Worm (Caenorhabditis elegans) whole organism, L1 larva: ENCODE measurements around the gene mccc-1.

ENCODE experiments used
- Y116A8C.19 ChIP-seq: sonication (generic microtip); optimal IDR thresholded peaks from 2 replicates; lab custom pipeline; 2016; ENCODE audit warnings: missing compliant biosample characterization, missing genetic modification characterization, borderline replicate concordance
- efl-3 ChIP-seq: fragments of 200-800 bp; sonication (Bioruptor generic); optimal IDR thresholded peaks from 2 replicates; lab custom pipeline; 2018; ENCODE audit warnings: mild to moderate bottlenecking, missing genetic modification characterization, missing compliant biosample characterization
- fkh-10 ChIP-seq: sonication (generic microtip); optimal IDR thresholded peaks from 2 replicates; lab custom pipeline; 2017; ENCODE audit warnings: missing biosample characterization, missing genetic modification reagents, missing genetic modification characterization
- nhr-11 ChIP-seq: fragments of 150-350 bp; optimal IDR thresholded peaks from 2 replicates; lab custom pipeline; 2014; ENCODE audit warnings: missing biosample characterization, missing genetic modification characterization
- nhr-237 ChIP-seq: fragments of 150-350 bp; optimal IDR thresholded peaks from 2 replicates; lab custom pipeline; 2014; ENCODE audit warnings: missing biosample characterization, missing genetic modification characterization
- nhr-28 ChIP-seq: fragments of 150-350 bp; optimal IDR thresholded peaks from 2 replicates; lab custom pipeline; 2014; ENCODE audit warnings: missing biosample characterization, missing genetic modification characterization
- snpc-4 ChIP-seq: fragments of 150-350 bp; optimal IDR thresholded peaks from 2 replicates; lab custom pipeline; 2014; ENCODE audit warnings: missing biosample characterization, missing genetic modification characterization
- unc-30 ChIP-seq: sonication (generic microtip); optimal IDR thresholded peaks from 2 replicates; lab custom pipeline; 2017; ENCODE audit warnings: missing biosample characterization, missing genetic modification characterization
- zag-1 ChIP-seq: fragments of 150-350 bp; optimal IDR thresholded peaks from 2 replicates; lab custom pipeline; 2014; ENCODE audit warnings: missing biosample characterization, missing genetic modification characterization

- TF ChIP-seq nhr-28 (tag; lab: Kevin White, UChicago) (no peak), unc-30 (tag; lab: Kevin White, UChicago) (no peak), efl-3 (GFP tag; lab: Kevin White, UChicago) (no peak), snpc-4 (tag; lab: Kevin White, UChicago) (no peak), Y116A8C.19 (tag; lab: Kevin White, UChicago) (no peak), zag-1 (tag; lab: Kevin White, UChicago) (no peak), fkh-10 (no peak), nhr-11 (tag; lab: Kevin White, UChicago) (no peak), nhr-237 (tag; lab: Kevin White, UChicago) (no peak)
Measured at ce11 chrIV:9869344-9869743, 15.0 kb upstream of the mccc-1 start.
